Fruit fly (Drosophila melanogaster) whole organism, embryonic: ENCODE measurements around the gene CG12990.

Experiments
- Abd-B ChIP-seq: fragments of 200-800 bp; sonication (Bioruptor generic); optimal IDR thresholded peaks from 2 replicates; lab custom pipeline; 2018; ENCODE audit warnings: missing biosample characterization, mild to moderate bottlenecking, missing genetic modification characterization, moderate library complexity
- CG1024 ChIP-seq: fragments of 200-800 bp; sonication (Bioruptor generic); IDR thresholded peaks from 2 replicates; pipeline ENCODE4 v1.3.6; 2022; ENCODE audit warnings: missing biosample characterization, missing genetic modification characterization
- CG11093 ChIP-seq: fragments of 200-800 bp; sonication (Bioruptor generic); IDR thresholded peaks from 3 replicates; pipeline ENCODE4 v1.3.6; 2022; ENCODE audit warnings: missing biosample characterization, missing genetic modification characterization
- CG11696 ChIP-seq: fragments of 200-800 bp; sonication (Bioruptor generic); IDR thresholded peaks from 2 replicates; pipeline ENCODE4 v1.3.6; 2022; ENCODE audit warnings: missing biosample characterization, missing genetic modification characterization
- CG14710 ChIP-seq: fragments of 200-800 bp; sonication (Bioruptor generic); optimal IDR thresholded peaks from 3 replicates; lab custom pipeline; 2019; ENCODE audit warnings: missing biosample characterization, mild to moderate bottlenecking, missing genetic modification characterization, moderate library complexity
- CG16813 ChIP-seq: fragments of 200-800 bp; sonication (Bioruptor generic); IDR thresholded peaks from 3 replicates; pipeline ENCODE4 v1.3.6; 2022; ENCODE audit warnings: missing biosample characterization, missing genetic modification characterization; ENCODE audit not compliant: partially characterized antibody
- CG17385 ChIP-seq: fragments of 200-800 bp; sonication (Bioruptor generic); optimal IDR thresholded peaks from 3 replicates; lab custom pipeline; 2018; ENCODE audit warnings: missing biosample characterization, mild to moderate bottlenecking, missing genetic modification characterization
- CG17568 ChIP-seq: fragments of 200-800 bp; sonication (Bioruptor generic); optimal IDR thresholded peaks from 2 replicates; lab custom pipeline; 2018; ENCODE audit warnings: missing biosample characterization, mild to moderate bottlenecking, missing genetic modification characterization, moderate library complexity
- CG18599 ChIP-seq: fragments of 200-800 bp; sonication (Bioruptor generic); optimal IDR thresholded peaks from 3 replicates; lab custom pipeline; 2017; ENCODE audit warnings: missing biosample characterization, missing genetic modification characterization, mild to moderate bottlenecking, moderate library complexity, missing genetic modification reagents
- CG2199 ChIP-seq: fragments of 200-800 bp; sonication (Bioruptor generic); IDR thresholded peaks from 3 replicates; pipeline ENCODE4 v1.3.6; 2022; ENCODE audit warnings: missing biosample characterization, missing genetic modification characterization
- CG32532 ChIP-seq: fragments of 200-800 bp; sonication (Bioruptor generic); IDR thresholded peaks from 2 replicates; pipeline ENCODE4 v1.3.6; 2022; ENCODE audit warnings: missing biosample characterization, missing genetic modification characterization
- CG33213 ChIP-seq: fragments of 200-800 bp; sonication (Bioruptor generic); optimal IDR thresholded peaks from 3 replicates; lab custom pipeline; 2016; ENCODE audit warnings: missing biosample characterization, missing genetic modification characterization
- CG4360 ChIP-seq: fragments of 200-800 bp; sonication (Bioruptor generic); IDR thresholded peaks from 2 replicates; pipeline ENCODE4 v1.3.6; 2022; ENCODE audit warnings: missing biosample characterization, missing genetic modification characterization
- CG4404 ChIP-seq: fragments of 200-800 bp; sonication (Bioruptor generic); IDR thresholded peaks from 2 replicates; pipeline ENCODE4 v1.3.6; 2022; ENCODE audit warnings: missing biosample characterization, missing genetic modification characterization
- CG4707 ChIP-seq: fragments of 200-800 bp; sonication (Bioruptor generic); optimal IDR thresholded peaks from 2 replicates; lab custom pipeline; 2018; ENCODE audit warnings: missing biosample characterization, mild to moderate bottlenecking, missing genetic modification characterization, moderate library complexity
- CG9876 ChIP-seq: fragments of 200-800 bp; sonication (Bioruptor generic); optimal IDR thresholded peaks from 2 replicates; lab custom pipeline; 2016; ENCODE audit warnings: missing biosample characterization, missing genetic modification characterization
- CkIIα-i1 ChIP-seq: fragments of 200-800 bp; sonication (Bioruptor generic); IDR thresholded peaks from 2 replicates; pipeline ENCODE4 v1.3.6; 2022; ENCODE audit warnings: missing biosample characterization, missing genetic modification characterization
- Elba2 ChIP-seq: fragments of 200-800 bp; sonication (Bioruptor generic); optimal IDR thresholded peaks from 3 replicates; lab custom pipeline; 2016; ENCODE audit warnings: missing biosample characterization, missing genetic modification characterization
- Hr51 ChIP-seq, 2 experiments: fragments of 200-800 bp; sonication (Bioruptor generic); optimal IDR thresholded peaks; 2 replicates in 1 of 2; 3 replicates in 1 of 2; lab custom pipeline; 2016 to 2018; ENCODE audit warnings: missing biosample characterization in 2 of 2, missing genetic modification characterization in 2 of 2, mild to moderate bottlenecking in 1 of 2, moderate library complexity in 1 of 2
- Meics ChIP-seq: fragments of 200-800 bp; sonication (Bioruptor generic); optimal IDR thresholded peaks from 2 replicates; lab custom pipeline; 2017; ENCODE audit warnings: missing biosample characterization, mild to moderate bottlenecking, missing genetic modification characterization
- NK7.1 ChIP-seq: fragments of 200-800 bp; sonication (Bioruptor generic); optimal IDR thresholded peaks from 3 replicates; lab custom pipeline; 2016; ENCODE audit warnings: missing biosample characterization, missing genetic modification characterization
- NfI ChIP-seq: fragments of 200-800 bp; sonication (Bioruptor generic); optimal IDR thresholded peaks from 3 replicates; lab custom pipeline; 2018; ENCODE audit warnings: missing biosample characterization, mild to moderate bottlenecking, missing genetic modification characterization, moderate library complexity
- Poxn ChIP-seq: fragments of 200-800 bp; sonication (Bioruptor generic); IDR thresholded peaks from 2 replicates; pipeline ENCODE4 v1.3.6; 2022; ENCODE audit warnings: missing biosample characterization, missing genetic modification characterization
- Side ChIP-seq: fragments of 200-800 bp; sonication (Bioruptor generic); optimal IDR thresholded peaks from 2 replicates; lab custom pipeline; 2016; ENCODE audit warnings: missing biosample characterization, missing genetic modification characterization
- cas ChIP-seq: fragments of 200-800 bp; sonication (Bioruptor generic); IDR thresholded peaks from 2 replicates; pipeline ENCODE4 v1.3.6; 2022; ENCODE audit warnings: missing biosample characterization, missing genetic modification characterization
- caup ChIP-seq: fragments of 200-800 bp; sonication (Bioruptor generic); optimal IDR thresholded peaks from 3 replicates; lab custom pipeline; 2017; ENCODE audit warnings: missing biosample characterization, mild to moderate bottlenecking, missing genetic modification characterization, moderate library complexity; ENCODE audit not compliant: severe bottlenecking
- danr ChIP-seq: fragments of 200-800 bp; sonication (Bioruptor generic); IDR thresholded peaks from 2 replicates; pipeline ENCODE4 v1.3.6; 2022; ENCODE audit warnings: missing biosample characterization, missing genetic modification characterization
- eyg ChIP-seq: fragments of 200-800 bp; sonication (Bioruptor generic); optimal IDR thresholded peaks from 3 replicates; lab custom pipeline; 2016; ENCODE audit warnings: missing biosample characterization, missing genetic modification characterization
- gcm ChIP-seq: fragments of 200-800 bp; sonication (Bioruptor generic); optimal IDR thresholded peaks from 2 replicates; lab custom pipeline; 2019; ENCODE audit warnings: missing biosample characterization, mild to moderate bottlenecking, missing genetic modification characterization, moderate library complexity
- grau ChIP-seq: fragments of 200-800 bp; optimal IDR thresholded peaks from 3 replicates; lab custom pipeline; 2019; ENCODE audit warnings: missing biosample characterization, mild to moderate bottlenecking, missing genetic modification characterization, moderate library complexity
- hth ChIP-seq: fragments of >200 bp; optimal IDR thresholded peaks from 2 replicates; lab custom pipeline; 2017; ENCODE audit warnings: inconsistent platforms
- kah ChIP-seq: fragments of 200-800 bp; sonication (Bioruptor generic); optimal IDR thresholded peaks from 2 replicates; lab custom pipeline; 2018; ENCODE audit warnings: missing biosample characterization, mild to moderate bottlenecking, missing genetic modification characterization
- knrl ChIP-seq: fragments of 200-800 bp; sonication (Bioruptor generic); IDR thresholded peaks from 3 replicates; pipeline ENCODE4 v1.3.6; 2022; ENCODE audit warnings: missing biosample characterization, missing genetic modification characterization; ENCODE audit not compliant: partially characterized antibody
- mld ChIP-seq: fragments of 200-800 bp; sonication (Bioruptor generic); IDR thresholded peaks from 3 replicates; pipeline ENCODE4 v1.3.6; 2022; ENCODE audit warnings: missing biosample characterization, missing genetic modification characterization; ENCODE audit not compliant: partially characterized antibody
- oc ChIP-seq: fragments of 200-800 bp; sonication (Bioruptor generic); optimal IDR thresholded peaks from 2 replicates; lab custom pipeline; 2018; ENCODE audit warnings: missing biosample characterization, mild to moderate bottlenecking, missing genetic modification characterization, moderate library complexity
- peb ChIP-seq: fragments of 200-800 bp; sonication (Bioruptor generic); IDR thresholded peaks from 2 replicates; pipeline ENCODE4 v1.3.6; 2022; ENCODE audit warnings: missing biosample characterization, missing genetic modification characterization
- pnt ChIP-seq: fragments of 200-800 bp; sonication (Bioruptor generic); optimal IDR thresholded peaks from 3 replicates; lab custom pipeline; 2016; ENCODE audit warnings: missing biosample characterization, missing genetic modification characterization
- pros ChIP-seq: fragments of 200-800 bp; sonication (Bioruptor generic); optimal IDR thresholded peaks from 3 replicates; lab custom pipeline; 2019; ENCODE audit warnings: missing biosample characterization, mild to moderate bottlenecking, missing genetic modification characterization, moderate library complexity
- row ChIP-seq: fragments of 200-800 bp; sonication (Bioruptor generic); IDR thresholded peaks from 3 replicates; pipeline ENCODE4 v1.3.6; 2022; ENCODE audit warnings: missing biosample characterization, missing genetic modification characterization
- slp2 ChIP-seq: fragments of 200-800 bp; sonication (Bioruptor generic); optimal IDR thresholded peaks from 2 replicates; lab custom pipeline; 2016; ENCODE audit warnings: missing biosample characterization, missing genetic modification characterization
- tin ChIP-seq: fragments of 200-800 bp; sonication (Bioruptor generic); optimal IDR thresholded peaks from 3 replicates; lab custom pipeline; 2016; ENCODE audit warnings: missing biosample characterization, missing genetic modification characterization
- tna ChIP-seq: fragments of 200-800 bp; sonication (Bioruptor generic); IDR thresholded peaks from 2 replicates; pipeline ENCODE4 v1.3.6; 2022; ENCODE audit warnings: missing biosample characterization, missing genetic modification characterization; ENCODE audit not compliant: partially characterized antibody
- ttk ChIP-seq: fragments of 200-800 bp; sonication (Bioruptor generic); IDR thresholded peaks from 2 replicates; pipeline ENCODE4 v2.1.2; 2022; ENCODE audit warnings: missing biosample characterization, missing genetic modification characterization
- zen2 ChIP-seq: fragments of 200-800 bp; sonication (Bioruptor generic); IDR thresholded peaks from 3 replicates; pipeline ENCODE4 v1.3.6; 2022; ENCODE audit warnings: missing biosample characterization, missing genetic modification characterization; ENCODE audit not compliant: partially characterized antibody

CG12990 gene

DNA sequence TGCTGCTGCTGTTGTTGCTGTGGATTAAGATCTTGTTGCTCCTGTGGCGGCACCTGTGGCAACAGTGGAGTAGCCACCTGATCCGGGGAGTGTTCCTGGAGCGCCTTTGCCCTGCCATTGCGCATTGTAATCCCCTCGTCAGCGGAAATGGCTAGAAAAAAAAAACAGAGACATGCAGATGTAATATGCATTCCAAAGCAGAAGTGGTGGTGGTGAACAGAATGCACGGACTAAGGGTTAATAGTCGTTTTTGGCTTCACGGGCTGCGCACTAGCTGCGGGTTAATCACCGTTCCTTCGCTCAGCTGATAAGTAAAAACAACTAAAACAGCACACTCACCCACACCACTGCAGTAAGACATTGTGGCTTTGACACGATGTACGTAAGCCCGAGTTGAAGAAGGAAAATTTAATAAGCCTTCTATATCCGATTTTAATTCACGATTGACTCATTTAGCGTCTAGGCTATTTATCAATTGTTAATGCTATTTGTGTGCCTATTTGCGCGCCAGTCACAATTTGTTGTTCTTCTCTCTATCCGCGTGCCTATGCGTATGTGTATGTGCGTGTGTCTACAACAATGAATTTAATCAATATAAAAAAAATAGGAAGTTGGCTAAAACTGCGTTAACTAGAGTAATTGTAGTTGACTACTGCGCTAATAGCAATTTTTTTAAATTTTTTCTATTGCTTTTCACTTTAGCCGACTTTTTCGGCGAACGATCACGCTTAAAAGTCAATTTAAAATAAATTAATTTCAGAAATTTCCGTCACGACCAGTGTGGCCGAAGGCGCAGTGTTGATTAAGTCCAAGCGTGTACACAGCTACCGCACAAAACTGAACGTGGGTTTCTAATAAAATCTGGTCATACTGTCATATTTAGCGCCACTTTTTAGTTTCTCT lies 44.3 kb downstream of the CG12990 start, which contains the start of gene stas (continued):
- no peak for TF ChIP-seq cas (GFP tag; lab: Robert Waterston, UW)
- peak; percentile 56 for TF ChIP-seq CG14710 (tag; lab: Kevin White, UChicago)
- no peak for TF ChIP-seq CG4404 (GFP tag; lab: Robert Waterston, UW)
- TF ChIP-seq knrl (GFP tag; lab: Robert Waterston, UW) = peak; percentile 31; the same call in 1 of the 3 replicates
- no peak for TF ChIP-seq oc
- no peak for TF ChIP-seq CG11696 (GFP tag; lab: Robert Waterston, UW)
- no peak for TF ChIP-seq kah (GFP tag; lab: Kevin White, UChicago)
- TF ChIP-seq Poxn (GFP tag; lab: Robert Waterston, UW) = no peak
- no peak for TF ChIP-seq tna (GFP tag; lab: Robert Waterston, UW)
- peak in 1 of 2 experiments; percentile 4 for TF ChIP-seq Hr51 (GFP tag; optimal IDR thresholded peaks at IDR 0.05; lab: Kevin White, UChicago)
- no peak for TF ChIP-seq caup (GFP tag; lab: Kevin White, UChicago)
- peak; percentile 18; the same call in 1 of the 2 replicates for TF ChIP-seq CG32532 (GFP tag; lab: Robert Waterston, UW)
- TF ChIP-seq CG18599 = no peak
- TF ChIP-seq tin (GFP tag; lab: Kevin White, UChicago) = no peak
- TF ChIP-seq Side (GFP tag; lab: Kevin White, UChicago) = no peak
- peak; percentile 40; the same call in 2 of the 3 replicates for TF ChIP-seq row (GFP tag; lab: Robert Waterston, UW)
- TF ChIP-seq hth (lab: Kevin White, UChicago) = no peak
- peak; percentile 37 for TF ChIP-seq CG17385 (GFP tag; lab: Kevin White, UChicago)
- TF ChIP-seq grau = peak; percentile 11
- TF ChIP-seq NK7.1 (GFP tag; lab: Kevin White, UChicago) = no peak
- no peak for TF ChIP-seq CG17568 (GFP tag; lab: Kevin White, UChicago)
- TF ChIP-seq Elba2 (GFP tag; lab: Kevin White, UChicago) = no peak
- no peak for TF ChIP-seq CG4360 (GFP tag; lab: Robert Waterston, UW)
- TF ChIP-seq eyg (GFP tag; lab: Kevin White, UChicago) = no peak
- no peak for TF ChIP-seq NfI
- no peak for TF ChIP-seq zen2 (GFP tag; lab: Robert Waterston, UW)
- TF ChIP-seq slp2 (GFP tag; lab: Kevin White, UChicago) = no peak
- no peak for TF ChIP-seq danr (GFP tag; lab: Robert Waterston, UW)
- TF ChIP-seq Abd-B (GFP tag; lab: Kevin White, UChicago) = no peak
- TF ChIP-seq mld (GFP tag; lab: Robert Waterston, UW) = no peak
- 0 out of 3 replicates have a peak, but pooled peaks have one; percentile 7 for TF ChIP-seq CG16813 (GFP tag; lab: Robert Waterston, UW)
- no peak for TF ChIP-seq pnt (GFP tag; lab: Kevin White, UChicago)
- TF ChIP-seq gcm = no peak
- TF ChIP-seq pros (GFP tag; lab: Kevin White, UChicago) = no peak
- TF ChIP-seq CG2199 (GFP tag; lab: Robert Waterston, UW) = no peak
- no peak for TF ChIP-seq CkIIα-i1 (GFP tag; lab: Robert Waterston, UW)
- no peak for TF ChIP-seq ttk (GFP tag; lab: Robert Waterston, UW)
- no peak for TF ChIP-seq CG1024 (GFP tag; lab: Robert Waterston, UW)
- peak; percentile 16 for TF ChIP-seq CG33213
- TF ChIP-seq CG11093 = no peak
- TF ChIP-seq CG4707 = no peak
- TF ChIP-seq peb = no peak
- no peak for TF ChIP-seq CG9876 (GFP tag; lab: Kevin White, UChicago)
- TF ChIP-seq Meics (GFP tag; lab: Kevin White, UChicago) = peak; percentile 24
